Worm (Caenorhabditis elegans): ENCODE results near the gene str-7.

The str-7 gene

DNA sequence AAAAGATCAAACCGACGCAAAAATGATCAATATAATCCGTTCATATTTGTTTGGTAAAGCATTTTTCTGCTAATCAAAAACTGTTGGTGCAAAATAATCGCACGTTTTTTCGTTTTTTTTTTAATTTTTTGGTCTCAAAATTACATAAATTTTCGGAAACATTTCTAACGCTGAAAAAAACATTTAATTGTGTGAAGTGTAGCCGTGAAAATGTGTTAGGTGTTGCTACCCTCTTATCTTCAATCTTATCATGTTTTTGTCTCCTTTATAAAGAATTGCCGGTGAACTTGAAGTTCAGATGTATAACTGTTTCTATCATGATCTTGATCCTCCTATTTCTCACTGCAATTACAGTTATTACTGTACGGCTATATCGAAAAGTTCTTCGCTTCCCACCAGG, 30.4 kb downstream of the str-7 start, which contains the start of gene cyp-35D1:
Gene cyp-35D1, plus strand, starts transcription at position 301 of the 400 bp plus-strand sequence.
- TF ChIP-seq F10B5.3 (tag; optimal IDR thresholded peaks at IDR 0.05), result no peak
- no peak for TF ChIP-seq hmg-1.1 (GFP tag; IDR thresholded peaks at IDR 0.05)
- TF ChIP-seq madf-9 (GFP tag; conservative IDR thresholded peaks at IDR 0.05), result no peak
- TF ChIP-seq nhr-76 (tag; optimal IDR thresholded peaks at IDR 0.05), result no peak
- no peak for TF ChIP-seq daf-16 (GFP tag; optimal IDR thresholded peaks at IDR 0.05)
- no peak for TF ChIP-seq daf-16 (tag; optimal IDR thresholded peaks at IDR 0.05)
- TF ChIP-seq saeg-2 (GFP tag; IDR thresholded peaks at IDR 0.05), result no peak
- TF ChIP-seq skn-1 (tag; optimal IDR thresholded peaks at IDR 0.05), result no peak
- no peak for TF ChIP-seq dpl-1 (GFP tag; optimal IDR thresholded peaks at IDR 0.05)
- TF ChIP-seq spr-3 (GFP tag; optimal IDR thresholded peaks at IDR 0.05), result no peak
- no peak for TF ChIP-seq tra-1 (GFP tag; IDR thresholded peaks at IDR 0.05)
- no peak for TF ChIP-seq ceh-82 (tag; optimal IDR thresholded peaks at IDR 0.05)
- no peak for TF ChIP-seq R02D3.7 (tag; optimal IDR thresholded peaks at IDR 0.05)
- no peak for TF ChIP-seq zip-11 (GFP tag; IDR thresholded peaks at IDR 0.05)
- TF ChIP-seq aly-2 (tag; optimal IDR thresholded peaks at IDR 0.05), result no peak
- TF ChIP-seq ctbp-1 (GFP tag; IDR thresholded peaks at IDR 0.05), result no peak
- no peak for TF ChIP-seq lsy-2 (tag; optimal IDR thresholded peaks at IDR 0.05)
- no peak for TF ChIP-seq dmd-8 (GFP tag; IDR thresholded peaks at IDR 0.05)
- no peak for TF ChIP-seq F49E8.2 (tag; optimal IDR thresholded peaks at IDR 0.05; ENCODE audit: borderline replicate concordance)
- TF ChIP-seq snpc-4 (tag; optimal IDR thresholded peaks at IDR 0.05), result no peak

DNA sequence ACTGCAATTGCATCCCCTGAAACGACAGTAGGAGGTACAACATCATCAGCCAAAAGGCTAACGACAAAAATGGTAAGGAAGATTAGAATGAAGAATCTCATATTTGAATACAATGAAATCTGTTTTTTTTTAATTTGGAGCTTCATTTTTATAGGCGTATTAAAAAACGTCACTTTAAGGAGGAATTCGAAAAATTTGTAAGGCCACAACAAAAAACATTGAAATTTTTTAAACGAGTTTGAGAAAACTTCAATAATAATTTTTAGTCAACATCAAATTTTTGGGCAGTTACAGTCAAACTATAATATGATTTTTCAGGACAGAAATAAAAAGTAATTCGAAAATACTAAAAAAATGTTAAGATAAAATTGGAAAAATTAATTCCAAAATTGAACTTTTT, 36.6 kb downstream of the str-7 start, which contains the start of gene F14H3.14:
Gene F14H3.14, minus strand, starts transcription at position 101 of the 400 bp plus-strand sequence.
- no peak for TF ChIP-seq ceh-28 (tag; optimal IDR thresholded peaks at IDR 0.05)
- TF ChIP-seq snpc-4 (tag; optimal IDR thresholded peaks at IDR 0.05), result no peak
- TF ChIP-seq mdl-1 (tag; optimal IDR thresholded peaks at IDR 0.05), result no peak
- no peak for TF ChIP-seq jun-1 (tag; optimal IDR thresholded peaks at IDR 0.05)
- TF ChIP-seq nhr-111 (GFP tag; optimal IDR thresholded peaks at IDR 0.05), result no peak
- TF ChIP-seq nhr-48 (tag; optimal IDR thresholded peaks at IDR 0.05), result no peak
- TF ChIP-seq hif-1 (tag; optimal IDR thresholded peaks at IDR 0.05), result no peak
- TF ChIP-seq Y75B8A.6 (GFP tag; IDR thresholded peaks at IDR 0.05), result no peak
- no peak for TF ChIP-seq nhr-102 (tag; optimal IDR thresholded peaks at IDR 0.05)
- TF ChIP-seq mdt-29 (GFP tag; IDR thresholded peaks at IDR 0.05), result no peak
- no peak for TF ChIP-seq ZK337.2 (GFP tag; IDR thresholded peaks at IDR 0.05)
- TF ChIP-seq snpc-1.2 (GFP tag; IDR thresholded peaks at IDR 0.05), result no peak
- TF ChIP-seq daf-16 (GFP tag; optimal IDR thresholded peaks at IDR 0.05), result no peak
- no peak for TF ChIP-seq daf-16 (tag; optimal IDR thresholded peaks at IDR 0.05)
- TF ChIP-seq Y5F2A.4 (GFP tag; optimal IDR thresholded peaks at IDR 0.05), result no peak
- TF ChIP-seq nhr-11 (tag; optimal IDR thresholded peaks at IDR 0.05), result no peak
- no peak for TF ChIP-seq nhr-77 (tag; optimal IDR thresholded peaks at IDR 0.05)
- no peak for TF ChIP-seq gei-8 (GFP tag; optimal IDR thresholded peaks at IDR 0.05)
- no peak for TF ChIP-seq T26A8.4 (GFP tag; IDR thresholded peaks at IDR 0.05)
- no peak for TF ChIP-seq zag-1 (tag; optimal IDR thresholded peaks at IDR 0.05)
- no peak for TF ChIP-seq skn-1 (tag; optimal IDR thresholded peaks at IDR 0.05)

DNA sequence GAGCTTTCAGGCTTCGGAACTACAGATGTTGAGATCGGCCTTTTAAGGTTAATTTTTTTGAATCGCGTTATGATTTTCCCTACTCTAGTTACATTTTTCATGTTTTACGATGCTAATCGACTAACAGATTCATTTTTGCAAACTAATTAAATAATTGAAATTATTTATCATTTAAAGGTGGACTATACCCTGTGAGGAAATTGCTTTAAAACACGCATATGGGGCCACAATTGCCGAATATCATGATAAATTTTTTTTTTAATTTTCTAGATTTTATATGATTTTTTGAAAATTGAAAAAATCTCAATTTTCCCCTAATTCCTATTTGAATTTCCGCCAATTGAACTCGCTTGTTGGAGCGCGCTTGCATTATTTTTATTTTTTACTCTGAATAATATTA, 37.3 kb downstream of the str-7 start, which contains the start of gene fbxa-100:
Gene fbxa-100, minus strand, starts transcription at position 101 of the 400 bp plus-strand sequence.
- TF ChIP-seq hmg-1.1 (GFP tag; IDR thresholded peaks at IDR 0.05) (no peak), aha-1 (tag) (peak; percentile 23)

DNA sequence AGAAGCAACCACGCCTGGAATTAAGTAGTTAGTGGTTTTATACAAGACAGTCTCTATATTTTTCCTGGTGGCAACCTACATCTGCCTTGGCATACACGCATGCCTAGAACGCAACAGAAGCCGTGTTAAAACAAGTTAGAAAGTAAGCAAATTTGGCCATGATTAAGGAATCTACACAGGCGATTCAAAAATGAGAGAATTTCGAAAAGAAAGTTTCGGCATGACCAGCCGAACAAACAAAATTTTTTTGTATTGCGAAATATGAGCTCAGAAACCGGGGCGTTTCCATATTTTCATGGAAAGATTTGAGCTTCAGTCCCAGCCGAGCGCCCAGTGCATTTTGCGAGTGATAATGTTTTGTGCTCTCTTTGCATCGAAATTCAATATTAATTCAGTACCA, 39.2 kb downstream of the str-7 start, which contains the start of gene F14H3.15:
Gene F14H3.15, minus strand, starts transcription at position 101 of the 400 bp plus-strand sequence.
- TF ChIP-seq gei-8 (GFP tag; optimal IDR thresholded peaks at IDR 0.05) (no peak), nhr-41 (GFP tag; IDR thresholded peaks at IDR 0.05) (no peak), dpl-1 (GFP tag; optimal IDR thresholded peaks at IDR 0.05) (no peak), php-3 (GFP tag; IDR thresholded peaks at IDR 0.05) (no peak), hmg-1.1 (GFP tag; IDR thresholded peaks at IDR 0.05) (no peak), aha-1 (tag) (no peak), mxl-2 (GFP tag; conservative IDR thresholded peaks at IDR 0.05) (no peak), nhr-237 (tag; optimal IDR thresholded peaks at IDR 0.05) (no peak), zfp-2 (tag; optimal IDR thresholded peaks at IDR 0.05) (no peak), hif-1 (tag; optimal IDR thresholded peaks at IDR 0.05) (no peak), nhr-77 (tag; optimal IDR thresholded peaks at IDR 0.05) (no peak), ama-1 (optimal IDR thresholded peaks at IDR 0.05) (no peak), aly-2 (tag; optimal IDR thresholded peaks at IDR 0.05) (no peak), duxl-1 (tag; optimal IDR thresholded peaks at IDR 0.05; ENCODE audit: poor library complexity) (no peak), nhr-42 (GFP tag; IDR thresholded peaks at IDR 0.05) (no peak)

Data from whole organism, L4 larva.